Worm (Caenorhabditis elegans) whole organism, L4 larva: Measurements from ENCODE around the gene ZK105.6.

Experiments used
- D1046.2 ChIP-seq: fragments of 200-800 bp; sonication (Bioruptor generic); IDR thresholded peaks from 2 replicates; pipeline ENCODE4 v1.3.6; 2022; ENCODE audit warnings: missing genetic modification characterization, missing compliant biosample characterization
- F26F4.8 ChIP-seq: fragments of 200-800 bp; sonication (Bioruptor generic); conservative IDR thresholded peaks from 2 replicates; pipeline ENCODE4 v1.3.6; 2022; ENCODE audit warnings: missing genetic modification characterization, missing compliant biosample characterization
- F44E2.7 ChIP-seq: fragments of 200-800 bp; sonication (Bioruptor generic); IDR thresholded peaks from 2 replicates; pipeline ENCODE4 v2.1.2; 2022; ENCODE audit warnings: missing genetic modification characterization, missing compliant biosample characterization
- Y48G9A.11 ChIP-seq: fragments of 200-800 bp; sonication (Bioruptor generic); IDR thresholded peaks from 2 replicates; pipeline ENCODE4 v1.3.6; 2022; ENCODE audit warnings: missing genetic modification reagents, missing genetic modification characterization, missing compliant biosample characterization
- ZK337.2 ChIP-seq: fragments of 200-800 bp; sonication (Bioruptor generic); IDR thresholded peaks from 2 replicates; pipeline ENCODE4 v1.3.6; 2022; ENCODE audit warnings: missing genetic modification reagents, missing genetic modification characterization, missing compliant biosample characterization
- ZK546.5 ChIP-seq, 2 experiments: sonication (generic microtip); optimal IDR thresholded peaks; 2 replicates each; lab custom pipeline; 2017; ENCODE audit warnings: missing biosample characterization in 2 of 2, missing genetic modification characterization in 2 of 2
- aha-1 ChIP-seq: fragments of 150-350 bp; peaks from one replicate; lab custom pipeline; 2014; ENCODE audit warnings: missing biosample characterization, missing genetic modification characterization
- ceh-32 ChIP-seq: sonication (generic microtip); optimal IDR thresholded peaks from 2 replicates; lab custom pipeline; 2016; ENCODE audit warnings: mild to moderate bottlenecking, missing genetic modification characterization, missing compliant biosample characterization; ENCODE audit not compliant: poor library complexity
- ceh-44 ChIP-seq: fragments of 200-800 bp; sonication (Bioruptor generic); IDR thresholded peaks from 2 replicates; pipeline ENCODE4 v1.3.6; 2022; ENCODE audit warnings: missing genetic modification reagents, missing genetic modification characterization, missing compliant biosample characterization
- ceh-62 ChIP-seq: sonication (generic microtip); optimal IDR thresholded peaks from 2 replicates; lab custom pipeline; 2017; ENCODE audit warnings: missing biosample characterization, missing genetic modification characterization
- cey-2 ChIP-seq: sonication (generic microtip); optimal IDR thresholded peaks from 3 replicates; lab custom pipeline; 2017; ENCODE audit warnings: missing genetic modification characterization, mild to moderate bottlenecking, missing compliant biosample characterization, antibody characterized with exemption, borderline replicate concordance; ENCODE audit not compliant: insufficient read depth
- daf-16 ChIP-seq, 3 experiments: sonication (generic microtip); optimal IDR thresholded peaks; 2 replicates each; lab custom pipeline; 2016 to 2017; ENCODE audit warnings: missing genetic modification characterization in 3 of 3, missing genetic modification reagents in 3 of 3, mild to moderate bottlenecking in 2 of 3, missing compliant biosample characterization in 2 of 3, missing biosample characterization in 1 of 3, moderate library complexity in 1 of 3
- dmd-6 ChIP-seq: fragments of 200-800 bp; sonication (Bioruptor generic); IDR thresholded peaks from 2 replicates; pipeline ENCODE4 v1.3.6; 2022; ENCODE audit warnings: missing genetic modification reagents, missing genetic modification characterization, missing compliant biosample characterization
- dmd-8 ChIP-seq: fragments of 200-800 bp; sonication (Bioruptor generic); IDR thresholded peaks from 2 replicates; pipeline ENCODE4 v1.3.6; 2022; ENCODE audit warnings: missing genetic modification characterization, missing compliant biosample characterization
- dmd-9 ChIP-seq: fragments of 200-800 bp; sonication (Bioruptor generic); IDR thresholded peaks from 2 replicates; pipeline ENCODE4 v1.3.6; 2022; ENCODE audit warnings: missing genetic modification reagents, missing genetic modification characterization, missing compliant biosample characterization
- dpl-1 ChIP-seq: fragments of 150-350 bp; optimal IDR thresholded peaks from 2 replicates; lab custom pipeline; 2014; ENCODE audit warnings: missing biosample characterization, missing genetic modification reagents, missing genetic modification characterization
- duxl-1 ChIP-seq: sonication (generic microtip); optimal IDR thresholded peaks from 2 replicates; lab custom pipeline; 2016; ENCODE audit warnings: mild to moderate bottlenecking, missing genetic modification characterization, moderate library complexity, missing compliant biosample characterization; ENCODE audit not compliant: poor library complexity
- dve-1 ChIP-seq: sonication (generic microtip); optimal IDR thresholded peaks from 2 replicates; lab custom pipeline; 2017; ENCODE audit warnings: antibody characterized with exemption, mild to moderate bottlenecking, missing genetic modification characterization, missing compliant biosample characterization; ENCODE audit not compliant: insufficient read depth
- gei-8 ChIP-seq: fragments of 200-800 bp; sonication (Bioruptor generic); optimal IDR thresholded peaks from 2 replicates; lab custom pipeline; 2018; ENCODE audit warnings: mild to moderate bottlenecking, missing genetic modification characterization, missing compliant biosample characterization
- hlh-11 ChIP-seq: fragments of 200-800 bp; sonication (Bioruptor generic); optimal IDR thresholded peaks from 2 replicates; lab custom pipeline; 2018; ENCODE audit warnings: mild to moderate bottlenecking, missing genetic modification characterization, missing compliant biosample characterization
- hmg-1.1 ChIP-seq: fragments of 200-800 bp; sonication (Bioruptor generic); IDR thresholded peaks from 2 replicates; pipeline ENCODE4 v1.3.6; 2022; ENCODE audit warnings: missing genetic modification reagents, missing genetic modification characterization, missing compliant biosample characterization
- jun-1 ChIP-seq: fragments of 150-350 bp; optimal IDR thresholded peaks from 2 replicates; lab custom pipeline; 2014; ENCODE audit warnings: missing biosample characterization, missing genetic modification reagents, missing genetic modification characterization
- lim-7 ChIP-seq: fragments of 200-800 bp; sonication (Bioruptor generic); IDR thresholded peaks from 2 replicates; pipeline ENCODE4 v1.3.6; 2022; ENCODE audit warnings: missing genetic modification characterization, missing compliant biosample characterization
- lin-1 ChIP-seq: fragments of 200-800 bp; sonication (Bioruptor generic); IDR thresholded peaks from 2 replicates; pipeline ENCODE4 v1.3.6; 2022; ENCODE audit warnings: missing genetic modification reagents, missing genetic modification characterization, missing compliant biosample characterization
- lin-15B ChIP-seq: fragments of 150-350 bp; sonication (generic microtip); optimal IDR thresholded peaks from 3 replicates; lab custom pipeline; 2014; ENCODE audit warnings: missing biosample characterization, missing genetic modification characterization
- lin-38 ChIP-seq: fragments of 200-800 bp; sonication (Bioruptor generic); IDR thresholded peaks from 2 replicates; pipeline ENCODE4 v1.3.6; 2022; ENCODE audit warnings: missing genetic modification reagents, missing genetic modification characterization, missing compliant biosample characterization
- lir-3 ChIP-seq: sonication (generic microtip); optimal IDR thresholded peaks from 2 replicates; lab custom pipeline; 2016; ENCODE audit warnings: mild to moderate bottlenecking, missing genetic modification characterization, missing compliant biosample characterization
- madf-5 ChIP-seq, 2 experiments: fragments of 200-800 bp; sonication (Bioruptor generic); IDR thresholded peaks; 2 replicates each; pipeline ENCODE4 v1.3.6; 2022; ENCODE audit warnings: missing compliant biosample characterization in 2 of 2, missing genetic modification characterization in 2 of 2
- nhr-102 ChIP-seq: sonication (generic microtip); optimal IDR thresholded peaks from 2 replicates; lab custom pipeline; 2016; ENCODE audit warnings: mild to moderate bottlenecking, missing genetic modification characterization, moderate library complexity, missing compliant biosample characterization
- nhr-11 ChIP-seq: fragments of 150-350 bp; optimal IDR thresholded peaks from 2 replicates; lab custom pipeline; 2014; ENCODE audit warnings: missing biosample characterization, missing genetic modification characterization
- nhr-25 ChIP-seq: sonication (generic microtip); optimal IDR thresholded peaks from 2 replicates; lab custom pipeline; 2017; ENCODE audit warnings: missing genetic modification characterization, mild to moderate bottlenecking, missing compliant biosample characterization, antibody characterized with exemption, moderate library complexity, borderline replicate concordance; ENCODE audit not compliant: insufficient read depth
- nhr-42 ChIP-seq: fragments of 200-800 bp; sonication (Bioruptor generic); IDR thresholded peaks from 2 replicates; pipeline ENCODE4 v1.3.6; 2022; ENCODE audit warnings: missing genetic modification characterization, missing compliant biosample characterization
- sdz-12 ChIP-seq: fragments of 200-800 bp; sonication (Bioruptor generic); optimal IDR thresholded peaks from 2 replicates; lab custom pipeline; 2018; ENCODE audit warnings: mild to moderate bottlenecking, missing genetic modification characterization, missing compliant biosample characterization
- set-16 ChIP-seq: fragments of 200-800 bp; sonication (Bioruptor generic); IDR thresholded peaks from 2 replicates; pipeline ENCODE4 v1.3.6; 2022; ENCODE audit warnings: missing genetic modification reagents, missing genetic modification characterization, missing compliant biosample characterization
- tra-1 ChIP-seq: fragments of 200-800 bp; sonication (Bioruptor generic); IDR thresholded peaks from 2 replicates; pipeline ENCODE4 v1.3.6; 2022; ENCODE audit warnings: missing genetic modification reagents, missing genetic modification characterization, missing compliant biosample characterization
- unc-130 ChIP-seq: sonication (generic microtip); optimal IDR thresholded peaks from 2 replicates; lab custom pipeline; 2016; ENCODE audit warnings: missing genetic modification reagents, missing genetic modification characterization, missing compliant biosample characterization
- unc-62 ChIP-seq, 3 experiments: fragments of 150-350 bp in 1 of 3; sonication (generic microtip); optimal IDR thresholded peaks in 2 of 3; peaks in 1 of 3; 1 replicate in 1 of 3; 2 replicates in 2 of 3; lab custom pipeline; 2014 to 2017; ENCODE audit warnings: missing biosample characterization in 3 of 3, missing genetic modification characterization in 3 of 3, missing genetic modification reagents in 3 of 3, missing genotype in 1 of 3
- zag-1 ChIP-seq: fragments of 150-350 bp; optimal IDR thresholded peaks from 2 replicates; lab custom pipeline; 2014; ENCODE audit warnings: missing biosample characterization, missing genetic modification characterization
- zip-11 ChIP-seq: fragments of 200-800 bp; sonication (Bioruptor generic); IDR thresholded peaks from 2 replicates; pipeline ENCODE4 v1.3.6; 2022; ENCODE audit warnings: missing genetic modification characterization, missing compliant biosample characterization
- ztf-11 ChIP-seq: fragments of 150-350 bp; optimal IDR thresholded peaks from 2 replicates; lab custom pipeline; 2014; ENCODE audit warnings: missing biosample characterization, missing genetic modification characterization

ZK105.6 gene

ce11 chrV:7744068-7744467 is 20.2 kb upstream of the ZK105.6 start (continued):
- no peak for TF ChIP-seq ZK337.2
- no peak for TF ChIP-seq F44E2.7 (GFP tag; lab: Robert Waterston, UW)
- peak; percentile 94 for TF ChIP-seq lin-1 (GFP tag; lab: Robert Waterston, UW)
- peak; percentile 50 for TF ChIP-seq aha-1 (tag; lab: Kevin White, UChicago)

DNA sequence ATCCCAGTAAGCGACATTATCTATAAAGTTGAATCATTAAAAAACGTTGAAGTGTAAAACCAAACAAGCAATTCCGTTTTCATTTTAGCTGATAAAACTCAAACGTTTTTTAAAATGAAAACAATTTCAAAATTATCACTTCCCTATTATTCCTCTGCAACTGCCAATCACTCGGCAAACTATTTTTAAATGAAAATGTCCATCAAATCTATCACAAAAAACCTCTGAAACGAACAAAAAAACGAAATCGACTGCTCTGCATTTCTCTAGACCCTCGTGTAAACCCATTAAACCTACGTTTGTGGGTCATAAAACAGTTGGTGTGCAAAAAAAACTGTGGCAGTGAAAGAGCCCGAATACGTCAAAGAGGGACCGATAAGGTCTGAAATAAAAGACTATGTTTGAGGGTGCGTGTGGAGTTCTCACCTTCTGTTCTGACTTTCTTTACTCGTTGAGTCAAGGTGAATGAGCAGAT is 18.7 kb upstream of the ZK105.6 start, which contains the start of gene fbxl-5:
fbxl-5 (plus strand) TSS at position 425 of the 475 bp plus-strand sequence.
- no peak for TF ChIP-seq lin-38
- TF ChIP-seq dve-1 (tag; lab: Kevin White, UChicago), result peak; percentile 30
- peak; percentile 83 for TF ChIP-seq dmd-6 (GFP tag; lab: Robert Waterston, UW)
- no peak for TF ChIP-seq D1046.2 (GFP tag; lab: Robert Waterston, UW)
- peak; percentile 85 for TF ChIP-seq tra-1 (GFP tag; lab: Robert Waterston, UW)
- TF ChIP-seq hlh-11, result peak; percentile 13

ce11 chrV:7741918-7742317 is 18.1 kb upstream of the ZK105.6 start:
- TF ChIP-seq dmd-8 (GFP tag; lab: Robert Waterston, UW) (no peak), tra-1 (GFP tag; lab: Robert Waterston, UW) (no peak), ztf-11 (tag; lab: Kevin White, UChicago) (no peak), lin-1 (GFP tag; lab: Robert Waterston, UW) (no peak), daf-16 (GFP tag; optimal IDR thresholded peaks at IDR 0.05; lab: Kevin White, UChicago) (no peak), daf-16 (tag; optimal IDR thresholded peaks at IDR 0.05; lab: Kevin White, UChicago) (no peak), jun-1 (tag; lab: Kevin White, UChicago) (no peak), zag-1 (tag; lab: Kevin White, UChicago) (no peak), gei-8 (no peak), nhr-42 (GFP tag; lab: Robert Waterston, UW) (no peak), lim-7 (GFP tag; lab: Robert Waterston, UW) (no peak), cey-2 (tag; lab: Kevin White, UChicago) (no peak), madf-5 (GFP tag; IDR thresholded peaks at IDR 0.05; lab: Robert Waterston, UW) (no peak), nhr-102 (tag; lab: Kevin White, UChicago) (no peak)

ce11 chrV:7739949-7740348 is 16.1 kb upstream of the ZK105.6 start:
- TF ChIP-seq unc-62 (GFP tag; optimal IDR thresholded peaks at IDR 0.05 in 1 of 2; lab: Kevin White, UChicago), result peak in 1 of 2 experiments; percentile 91
- no peak for TF ChIP-seq unc-62 (tag; optimal IDR thresholded peaks at IDR 0.05; lab: Kevin White, UChicago)
- TF ChIP-seq nhr-25 (tag; lab: Kevin White, UChicago), result peak; percentile 13
- TF ChIP-seq lin-15B, result no peak

- TF ChIP-seq hmg-1.1 (GFP tag; lab: Robert Waterston, UW) (no peak), Y48G9A.11 (no peak), aha-1 (tag; lab: Kevin White, UChicago) (peak; percentile 80)
Measured at ce11 chrV:7737710-7738109, 13.8 kb upstream of the ZK105.6 start, which contains the start of gene srr-9. TSS of gene srr-9 (plus strand) at chrV:7738010.

DNA sequence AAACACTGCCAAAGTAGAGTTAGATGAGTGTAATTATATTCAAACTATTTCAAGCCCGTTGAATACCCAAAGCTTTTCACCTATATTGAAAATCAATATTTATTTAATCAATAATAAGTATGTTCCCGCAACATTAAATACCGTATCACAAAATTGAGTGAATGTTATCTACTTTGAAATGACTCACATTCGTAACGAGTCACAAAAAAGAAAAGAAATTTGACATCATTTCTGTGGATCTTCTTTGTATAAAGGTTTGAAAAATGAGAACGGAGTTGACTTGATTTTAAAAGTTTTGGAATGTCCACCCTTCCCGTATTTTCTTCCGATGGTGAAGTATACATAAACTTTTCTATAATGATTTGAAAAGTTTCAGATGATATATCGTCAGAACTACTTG is 11.5 kb upstream of the ZK105.6 start, which contains the start of gene srr-10:
srr-10 (plus strand) TSS at position 301 of the 400 bp plus-strand sequence.
- no peak for TF ChIP-seq ZK546.5 (tag; optimal IDR thresholded peaks at IDR 0.05; lab: Kevin White, UChicago)
- no peak for TF ChIP-seq unc-130 (GFP tag; lab: Kevin White, UChicago)
- no peak for TF ChIP-seq nhr-42 (GFP tag; lab: Robert Waterston, UW)
- no peak for TF ChIP-seq aha-1 (tag; lab: Kevin White, UChicago)
- TF ChIP-seq zip-11 (GFP tag; lab: Robert Waterston, UW), result no peak
- TF ChIP-seq dmd-9 (GFP tag; lab: Robert Waterston, UW), result no peak
- TF ChIP-seq F26F4.8 (GFP tag; lab: Robert Waterston, UW), result no peak
- no peak for TF ChIP-seq cey-2 (tag; lab: Kevin White, UChicago)
- no peak for TF ChIP-seq set-16 (GFP tag; lab: Robert Waterston, UW)
- TF ChIP-seq nhr-11, result no peak
- no peak for TF ChIP-seq lir-3 (tag; lab: Kevin White, UChicago)
- TF ChIP-seq ceh-32 (tag; lab: Kevin White, UChicago), result no peak
- no peak for TF ChIP-seq ceh-62 (tag; lab: Kevin White, UChicago)
- no peak for TF ChIP-seq sdz-12 (GFP tag; lab: Kevin White, UChicago)
- no peak for TF ChIP-seq ceh-44
- TF ChIP-seq dpl-1 (GFP tag; lab: Kevin White, UChicago), result no peak
- TF ChIP-seq duxl-1 (tag; lab: Kevin White, UChicago), result no peak
